Worm (Caenorhabditis elegans) whole organism, midembryonic: Measurements from ENCODE around the gene fbxb-65.

Experiments used
- cog-1 ChIP-seq: sonication (generic microtip); optimal IDR thresholded peaks from 2 replicates; lab custom pipeline; 2016; ENCODE audit warnings: missing genetic modification characterization, missing compliant biosample characterization
- flt-1 ChIP-seq: fragments of 200-800 bp; sonication (Bioruptor generic); IDR thresholded peaks from 2 replicates; pipeline ENCODE4 v1.3.6; 2022; ENCODE audit warnings: missing genetic modification characterization, missing compliant biosample characterization
- klf-2 ChIP-seq: fragments of 200-800 bp; sonication (Bioruptor generic); conservative IDR thresholded peaks from 2 replicates; pipeline ENCODE4 v1.3.6; 2022; ENCODE audit warnings: missing genetic modification reagents, missing genetic modification characterization, missing compliant biosample characterization
- ztf-23 ChIP-seq: fragments of 200-800 bp; sonication (Bioruptor generic); IDR thresholded peaks from 2 replicates; pipeline ENCODE4 v1.3.6; 2022; ENCODE audit warnings: missing genetic modification reagents, missing genetic modification characterization, missing compliant biosample characterization

- TF ChIP-seq flt-1 (GFP tag; lab: Robert Waterston, UW) = no peak
- TF ChIP-seq ztf-23 (GFP tag; lab: Robert Waterston, UW) = no peak
- TF ChIP-seq klf-2 (GFP tag; lab: Robert Waterston, UW) = no peak
- TF ChIP-seq cog-1 (tag; lab: Kevin White, UChicago) = no peak
Observed at ce11 chrV:19303589-19304174, 25.7 kb upstream of the fbxb-65 start, which contains the start of the genes fbxb-63 and fbxb-61.
